Fruit fly (Drosophila melanogaster) whole organism, wandering third instar larva: ENCODE measurements around the gene TwdlZ.

Experiments
- Abd-B ChIP-seq: fragments of >200 bp; optimal IDR thresholded peaks from 2 replicates; lab custom pipeline; 2017; ENCODE audit warnings: missing biosample characterization, missing genetic modification characterization
- CG32264 ChIP-seq: fragments of 200-800 bp; sonication (Bioruptor generic); optimal IDR thresholded peaks from 2 replicates; lab custom pipeline; 2016; ENCODE audit warnings: missing biosample characterization, missing genetic modification characterization
- CG9705 ChIP-seq: fragments of 200-800 bp; sonication (Bioruptor generic); optimal IDR thresholded peaks from 2 replicates; lab custom pipeline; 2018; ENCODE audit warnings: missing biosample characterization, mild to moderate bottlenecking, missing genetic modification characterization
- CrebA ChIP-seq: fragments of 200-800 bp; sonication (Bioruptor generic); optimal IDR thresholded peaks from 2 replicates; lab custom pipeline; 2016; ENCODE audit warnings: missing biosample characterization, mild to moderate bottlenecking, missing genetic modification characterization, borderline replicate concordance
- Dfd ChIP-seq: fragments of >200 bp; optimal IDR thresholded peaks from 2 replicates; lab custom pipeline; 2017; ENCODE audit warnings: missing biosample characterization, missing genetic modification characterization
- Dif ChIP-seq: fragments of 200-275, 200-300 bp; sonication (Bioruptor generic); optimal IDR thresholded peaks from 2 replicates; lab custom pipeline; 2018; ENCODE audit warnings: missing biosample characterization, missing genetic modification characterization; ENCODE audit not compliant: partially characterized antibody
- GATAd ChIP-seq: sonication (Bioruptor generic); optimal IDR thresholded peaks from 2 replicates; lab custom pipeline; 2016; ENCODE audit warnings: missing biosample characterization, missing genetic modification characterization
- HLH106 ChIP-seq: fragments of 200-800 bp; optimal IDR thresholded peaks from 3 replicates; lab custom pipeline; 2019; ENCODE audit warnings: missing biosample characterization, mild to moderate bottlenecking, missing genetic modification characterization, moderate library complexity
- Hnf4 ChIP-seq: fragments of 200-800 bp; sonication (Bioruptor generic); optimal IDR thresholded peaks from 2 replicates; lab custom pipeline; 2016; ENCODE audit warnings: missing biosample characterization, mild to moderate bottlenecking, missing genetic modification characterization
- Hr78 ChIP-seq: fragments of >200 bp; optimal IDR thresholded peaks from 2 replicates; lab custom pipeline; 2017; ENCODE audit warnings: missing biosample characterization, missing genetic modification characterization
- Hr83 ChIP-seq: fragments of 200-300 bp; sonication (Bioruptor generic); optimal IDR thresholded peaks from 2 replicates; lab custom pipeline; 2016; ENCODE audit warnings: missing biosample characterization, mild to moderate bottlenecking, missing genetic modification characterization, moderate library complexity; ENCODE audit not compliant: poor library complexity, severe bottlenecking
- Jra ChIP-seq: sonication (Bioruptor generic); optimal IDR thresholded peaks from 2 replicates; lab custom pipeline; 2016; ENCODE audit warnings: missing biosample characterization, missing genetic modification characterization
- Mio ChIP-seq: sonication (Bioruptor generic); optimal IDR thresholded peaks from 2 replicates; lab custom pipeline; 2016; ENCODE audit warnings: missing biosample characterization, missing genetic modification characterization
- Myc ChIP-seq: fragments of >200 bp; optimal IDR thresholded peaks from 2 replicates; lab custom pipeline; 2017
- N ChIP-seq: fragments of >200 bp; optimal IDR thresholded peaks from 2 replicates; lab custom pipeline; 2018; ENCODE audit warnings: missing biosample characterization, missing external identifiers, missing genetic modification characterization
- OdsH ChIP-seq: fragments of 200-800 bp; sonication (Bioruptor generic); optimal IDR thresholded peaks from 2 replicates; lab custom pipeline; 2016; ENCODE audit warnings: missing biosample characterization, mild to moderate bottlenecking, missing genetic modification characterization
- Rel ChIP-seq, 2 experiments: fragments of 200-800 bp; sonication (Bioruptor generic) in 1 of 2; optimal IDR thresholded peaks; 2 replicates in 1 of 2; 3 replicates in 1 of 2; lab custom pipeline; 2016 to 2019; ENCODE audit warnings: mild to moderate bottlenecking in 2 of 2, missing biosample characterization in 2 of 2, missing genetic modification characterization in 2 of 2, moderate library complexity in 1 of 2
- Sp1 ChIP-seq: fragments of 200-800 bp; sonication (Bioruptor generic); optimal IDR thresholded peaks from 3 replicates; lab custom pipeline; 2019; ENCODE audit warnings: missing biosample characterization, mild to moderate bottlenecking, missing genetic modification characterization, moderate library complexity
- Vsx2 ChIP-seq: fragments of 200-300, 225-300 bp; sonication (Bioruptor generic); optimal IDR thresholded peaks from 2 replicates; lab custom pipeline; 2018; ENCODE audit warnings: missing biosample characterization, missing genetic modification characterization; ENCODE audit not compliant: partially characterized antibody
- br ChIP-seq: fragments of 200-800 bp; sonication (Bioruptor generic); optimal IDR thresholded peaks from 2 replicates; lab custom pipeline; 2016; ENCODE audit warnings: missing biosample characterization, missing genetic modification characterization
- brk ChIP-seq: fragments of 200-800 bp; sonication (Bioruptor generic); optimal IDR thresholded peaks from 2 replicates; lab custom pipeline; 2016; ENCODE audit warnings: missing biosample characterization, mild to moderate bottlenecking, missing genetic modification characterization
- dl ChIP-seq, 2 experiments: fragments of 175-275, 200-275 bp in 1 of 2; fragments of 200-275 bp in 1 of 2; sonication (Bioruptor generic); optimal IDR thresholded peaks; lab custom pipeline; 2018; ENCODE audit warnings: mild to moderate bottlenecking in 2 of 2, missing biosample characterization in 2 of 2, missing genetic modification characterization in 2 of 2, moderate library complexity in 2 of 2; ENCODE audit not compliant: partially characterized antibody in 2 of 2, insufficient read depth in 1 of 2
- dmrt93B ChIP-seq: fragments of 200-800 bp; sonication (Bioruptor generic); optimal IDR thresholded peaks from 2 replicates; lab custom pipeline; 2018; ENCODE audit warnings: missing biosample characterization, mild to moderate bottlenecking, missing genetic modification characterization
- dsf ChIP-seq: sonication (Bioruptor generic); optimal IDR thresholded peaks from 2 replicates; lab custom pipeline; 2016; ENCODE audit warnings: missing biosample characterization, missing genetic modification characterization, borderline replicate concordance
- ey ChIP-seq: fragments of 200-800 bp; sonication (Bioruptor generic); optimal IDR thresholded peaks from 2 replicates; lab custom pipeline; 2016; ENCODE audit warnings: missing biosample characterization, missing genetic modification characterization
- foxo ChIP-seq, 2 experiments: fragments of 200-800 bp; sonication (Bioruptor generic); optimal IDR thresholded peaks; 2 replicates in 1 of 2; 3 replicates in 1 of 2; lab custom pipeline; 2016 to 2017; ENCODE audit warnings: missing biosample characterization in 2 of 2, missing genetic modification characterization in 2 of 2
- fru ChIP-seq: fragments of 200-800 bp; sonication (Bioruptor generic); optimal IDR thresholded peaks from 3 replicates; lab custom pipeline; 2016; ENCODE audit warnings: missing biosample characterization, mild to moderate bottlenecking, missing genetic modification characterization
- h ChIP-seq: fragments of 200-800 bp; sonication (Bioruptor generic); optimal IDR thresholded peaks from 3 replicates; lab custom pipeline; 2016; ENCODE audit warnings: missing biosample characterization, mild to moderate bottlenecking, missing genetic modification characterization
- jim ChIP-seq: fragments of 175-275, 200-325 bp; sonication (Bioruptor generic); optimal IDR thresholded peaks from 2 replicates; lab custom pipeline; 2016; ENCODE audit warnings: missing biosample characterization, mild to moderate bottlenecking, missing genetic modification characterization
- lola ChIP-seq: fragments of >200 bp; optimal IDR thresholded peaks from 2 replicates; lab custom pipeline; 2017; ENCODE audit warnings: missing biosample characterization, missing genetic modification characterization
- pan ChIP-seq: fragments of >200 bp; optimal IDR thresholded peaks from 2 replicates; lab custom pipeline; 2017
- psq ChIP-seq: fragments of 200-800 bp; sonication (Bioruptor generic); optimal IDR thresholded peaks from 3 replicates; lab custom pipeline; 2017; ENCODE audit warnings: missing biosample characterization, mild to moderate bottlenecking, missing genetic modification characterization, moderate library complexity
- rgr ChIP-seq: fragments of 200-800 bp; sonication (Bioruptor generic); optimal IDR thresholded peaks from 3 replicates; lab custom pipeline; 2016; ENCODE audit warnings: missing biosample characterization, mild to moderate bottlenecking, missing genetic modification characterization
- sage ChIP-seq: fragments of 200-800 bp; sonication (Bioruptor generic); optimal IDR thresholded peaks from 2 replicates; lab custom pipeline; 2016; ENCODE audit warnings: missing biosample characterization, mild to moderate bottlenecking, missing genetic modification characterization
- sv ChIP-seq: fragments of 200-800 bp; sonication (Bioruptor generic); optimal IDR thresholded peaks from 3 replicates; lab custom pipeline; 2016; ENCODE audit warnings: missing biosample characterization, missing genetic modification characterization
- tai ChIP-seq: sonication (Bioruptor generic); optimal IDR thresholded peaks from 2 replicates; lab custom pipeline; 2016; ENCODE audit warnings: missing biosample characterization, missing genetic modification characterization
- usp ChIP-seq: fragments of >200 bp; optimal IDR thresholded peaks from 2 replicates; lab custom pipeline; 2017; ENCODE audit warnings: missing biosample characterization, missing genetic modification characterization
- woc ChIP-seq: sonication (Bioruptor generic); optimal IDR thresholded peaks from 2 replicates; lab custom pipeline; 2016; ENCODE audit warnings: missing biosample characterization, mild to moderate bottlenecking, missing genetic modification characterization

The TwdlZ gene

DNA sequence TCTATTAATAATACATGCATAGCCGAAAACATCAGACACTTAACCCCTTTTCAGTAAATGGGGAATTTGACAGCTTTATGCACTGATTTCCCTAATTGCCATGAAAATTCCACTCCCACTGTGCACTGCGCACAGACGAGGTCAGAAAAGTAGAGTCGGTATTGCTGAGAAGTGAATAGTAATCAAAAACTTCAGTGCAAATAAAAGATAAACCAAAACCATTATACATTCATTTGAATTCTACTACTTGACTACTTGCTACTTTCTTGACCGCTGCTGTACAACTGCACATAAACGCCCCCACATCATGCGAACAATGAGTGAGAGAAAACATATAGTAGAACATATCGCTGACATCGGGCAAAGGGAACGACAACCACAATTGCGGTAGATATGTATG is 46.5 kb upstream of the TwdlZ start:
- TF ChIP-seq brk = no peak
- peak; percentile 61 for TF ChIP-seq HLH106 (tag; lab: Kevin White, UChicago)
- no peak for TF ChIP-seq Myc
- no peak for TF ChIP-seq GATAd
- TF ChIP-seq Mio = no peak
- TF ChIP-seq Rel (GFP tag; optimal IDR thresholded peaks at IDR 0.05; lab: Kevin White, UChicago) = no peak
- no peak for TF ChIP-seq Rel (tag; optimal IDR thresholded peaks at IDR 0.05; lab: Kevin White, UChicago)
- peak; percentile 74 for TF ChIP-seq rgr (GFP tag; lab: Kevin White, UChicago)
- TF ChIP-seq Dfd = no peak
- TF ChIP-seq Hr78 (GFP tag; lab: Kevin White, UChicago) = no peak
- no peak for TF ChIP-seq dl (GFP tag; optimal IDR thresholded peaks at IDR 0.05; lab: Kevin White, UChicago; ENCODE audit: insufficient read depth in 1 of 2, partially characterized antibody in 2 of 2)
- peak; percentile 49 for TF ChIP-seq br (GFP tag; lab: Kevin White, UChicago)
- no peak for TF ChIP-seq CrebA (GFP tag; lab: Kevin White, UChicago)
- TF ChIP-seq Abd-B (GFP tag; lab: Kevin White, UChicago) = no peak
- peak; percentile 68 for TF ChIP-seq h (GFP tag; lab: Kevin White, UChicago)
- peak; percentile 59 for TF ChIP-seq fru
- TF ChIP-seq Vsx2 (GFP tag; lab: Kevin White, UChicago) = no peak
- no peak for TF ChIP-seq dsf (GFP tag; lab: Kevin White, UChicago)
- peak; percentile 54 for TF ChIP-seq OdsH
- TF ChIP-seq sv = peak; percentile 57
- TF ChIP-seq foxo (GFP tag; optimal IDR thresholded peaks at IDR 0.05; lab: Kevin White, UChicago) = peak in 1 of 2 experiments; percentile 67
- TF ChIP-seq N (GFP tag; lab: Kevin White, UChicago) = no peak
- TF ChIP-seq Hr83 (GFP tag; lab: Kevin White, UChicago) = no peak
- TF ChIP-seq CG9705 (GFP tag; lab: Kevin White, UChicago) = peak; percentile 2
- no peak for TF ChIP-seq usp
- no peak for TF ChIP-seq Jra (GFP tag; lab: Kevin White, UChicago)
- TF ChIP-seq pan = no peak
- no peak for TF ChIP-seq jim
- peak; percentile 38 for TF ChIP-seq Hnf4
- TF ChIP-seq sage (GFP tag; lab: Kevin White, UChicago) = no peak
- peak; percentile 24 for TF ChIP-seq psq (GFP tag; lab: Kevin White, UChicago)
- TF ChIP-seq CG32264 (GFP tag; lab: Kevin White, UChicago) = no peak
- peak; percentile 28 for TF ChIP-seq dmrt93B (GFP tag; lab: Kevin White, UChicago)
- TF ChIP-seq tai = no peak
- no peak for TF ChIP-seq lola (GFP tag; lab: Kevin White, UChicago)
- no peak for TF ChIP-seq Dif (GFP tag; lab: Kevin White, UChicago)
- TF ChIP-seq woc (GFP tag; lab: Kevin White, UChicago) = peak; percentile 7
- TF ChIP-seq Sp1 (GFP tag; lab: Kevin White, UChicago) = peak; percentile 20
- peak; percentile 61 for TF ChIP-seq ey (GFP tag; lab: Kevin White, UChicago)

DNA sequence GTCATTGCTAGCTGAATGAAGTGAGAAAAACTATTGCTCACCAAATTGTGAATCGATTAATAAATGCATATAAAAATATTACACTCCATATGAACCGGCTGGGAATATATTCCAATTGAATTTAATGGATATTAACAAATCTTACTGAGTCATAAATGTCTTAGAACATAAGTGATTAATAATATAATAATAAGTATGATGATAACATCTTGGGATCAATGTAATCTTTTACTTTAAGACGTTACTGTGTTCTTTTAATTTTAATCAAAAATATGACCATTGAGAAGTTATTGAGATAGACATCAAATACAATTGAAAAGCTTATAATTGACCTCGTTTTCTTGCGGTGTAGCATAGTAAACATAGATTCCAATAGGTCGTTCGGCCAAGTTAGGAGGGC is 45.7 kb upstream of the TwdlZ start:
- TF ChIP-seq usp (no peak), foxo (GFP tag; optimal IDR thresholded peaks at IDR 0.05; lab: Kevin White, UChicago) (peak in 1 of 2 experiments; percentile 4)

DNA sequence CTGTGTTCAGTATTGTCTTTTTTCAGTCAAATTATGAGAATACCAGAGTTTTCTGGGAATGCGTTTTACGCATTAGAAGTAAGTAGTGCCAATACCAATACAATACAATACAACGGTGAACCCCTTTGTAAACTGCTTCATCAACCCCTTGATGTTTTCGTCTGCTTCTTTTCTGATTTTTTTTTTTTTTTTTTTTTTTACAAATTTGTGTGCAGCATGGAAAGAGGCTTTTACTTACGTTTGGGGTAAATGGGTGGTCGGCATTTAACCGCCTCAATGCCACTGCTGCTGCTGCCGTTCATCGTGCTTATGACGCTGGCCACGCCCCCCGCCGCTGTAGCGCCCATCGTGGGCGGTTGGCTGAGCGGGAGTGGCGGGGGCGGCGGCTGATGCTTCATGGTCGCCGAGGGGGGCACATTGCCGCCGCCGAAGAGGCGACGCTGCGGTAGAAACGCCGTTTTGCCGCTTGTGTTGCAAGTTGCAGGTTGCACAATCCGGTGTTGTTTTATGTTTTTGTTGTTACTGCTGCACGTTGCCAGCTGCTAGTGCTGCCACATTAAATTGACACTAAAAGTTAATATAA is 44.1 kb upstream of the TwdlZ start:
- TF ChIP-seq rgr (GFP tag; lab: Kevin White, UChicago) (no peak), Hr78 (GFP tag; lab: Kevin White, UChicago) (no peak), jim (no peak), Hr83 (GFP tag; lab: Kevin White, UChicago) (no peak), CG32264 (GFP tag; lab: Kevin White, UChicago) (no peak), HLH106 (tag; lab: Kevin White, UChicago) (no peak), Dfd (no peak), Vsx2 (GFP tag; lab: Kevin White, UChicago) (no peak)
